Worm (Caenorhabditis elegans) whole organism, L4 larva: ENCODE measurements around the gene F09A5.3.
A peak's percentile ranks its signal among the peaks of the same experiment; 100 is the strongest.

Source experiments
- D1046.2 ChIP-seq: fragments of 200-800 bp; sonication (Bioruptor generic); IDR thresholded peaks from 2 replicates; pipeline ENCODE4 v1.3.6; 2022; ENCODE audit warnings: missing genetic modification characterization, missing compliant biosample characterization
- F10B5.3 ChIP-seq: sonication (generic microtip); optimal IDR thresholded peaks from 2 replicates; lab custom pipeline; 2016; ENCODE audit warnings: mild to moderate bottlenecking, missing genetic modification characterization, missing compliant biosample characterization
- F26F4.8 ChIP-seq: fragments of 200-800 bp; sonication (Bioruptor generic); conservative IDR thresholded peaks from 2 replicates; pipeline ENCODE4 v1.3.6; 2022; ENCODE audit warnings: missing genetic modification characterization, missing compliant biosample characterization
- F37D6.2 ChIP-seq: sonication (generic microtip); optimal IDR thresholded peaks from 2 replicates; lab custom pipeline; 2016; ENCODE audit warnings: mild to moderate bottlenecking, missing genetic modification characterization, missing compliant biosample characterization
- F44E2.7 ChIP-seq: fragments of 200-800 bp; sonication (Bioruptor generic); IDR thresholded peaks from 2 replicates; pipeline ENCODE4 v2.1.2; 2022; ENCODE audit warnings: missing genetic modification characterization, missing compliant biosample characterization
- F49E8.2 ChIP-seq: sonication (generic microtip); optimal IDR thresholded peaks from 2 replicates; lab custom pipeline; 2016; ENCODE audit warnings: missing compliant biosample characterization, mild to moderate bottlenecking, missing genetic modification characterization, borderline replicate concordance
- R02D3.7 ChIP-seq: fragments of 150-350 bp; sonication (generic microtip); optimal IDR thresholded peaks from 3 replicates; lab custom pipeline; 2014; ENCODE audit warnings: missing biosample characterization, missing genetic modification characterization
- T26A8.4 ChIP-seq: fragments of 200-800 bp; sonication (Bioruptor generic); IDR thresholded peaks from 2 replicates; pipeline ENCODE4 v1.3.6; 2022; ENCODE audit warnings: missing genetic modification characterization, missing compliant biosample characterization
- Y105C5A.15 ChIP-seq: fragments of 200-800 bp; sonication (Bioruptor generic); IDR thresholded peaks from 2 replicates; pipeline ENCODE4 v1.3.6; 2022; ENCODE audit warnings: missing genetic modification characterization, missing compliant biosample characterization
- aha-1 ChIP-seq: fragments of 150-350 bp; peaks from one replicate; lab custom pipeline; 2014; ENCODE audit warnings: missing biosample characterization, missing genetic modification characterization
- ama-1 ChIP-seq: fragments of 150-350 bp; optimal IDR thresholded peaks from 2 replicates; lab custom pipeline; 2014; ENCODE audit warnings: inconsistent platforms, mixed read lengths
- ceh-28 ChIP-seq: fragments of 150-350 bp; optimal IDR thresholded peaks from 2 replicates; lab custom pipeline; 2014; ENCODE audit warnings: missing biosample characterization, missing genetic modification reagents, missing genetic modification characterization
- ces-1 ChIP-seq: fragments of 150-350 bp; sonication (generic microtip); optimal IDR thresholded peaks from 4 replicates; lab custom pipeline; 2014; ENCODE audit warnings: missing biosample characterization, missing genetic modification reagents, missing genetic modification characterization
- cey-2 ChIP-seq: sonication (generic microtip); optimal IDR thresholded peaks from 3 replicates; lab custom pipeline; 2017; ENCODE audit warnings: missing genetic modification characterization, mild to moderate bottlenecking, missing compliant biosample characterization, antibody characterized with exemption, borderline replicate concordance; ENCODE audit not compliant: insufficient read depth
- ctbp-1 ChIP-seq: fragments of 200-800 bp; sonication (Bioruptor generic); IDR thresholded peaks from 2 replicates; pipeline ENCODE4 v1.3.6; 2022; ENCODE audit warnings: missing genetic modification reagents, missing genetic modification characterization, missing compliant biosample characterization
- dmd-6 ChIP-seq: fragments of 200-800 bp; sonication (Bioruptor generic); IDR thresholded peaks from 2 replicates; pipeline ENCODE4 v1.3.6; 2022; ENCODE audit warnings: missing genetic modification reagents, missing genetic modification characterization, missing compliant biosample characterization
- dmd-8 ChIP-seq: fragments of 200-800 bp; sonication (Bioruptor generic); IDR thresholded peaks from 2 replicates; pipeline ENCODE4 v1.3.6; 2022; ENCODE audit warnings: missing genetic modification characterization, missing compliant biosample characterization
- duxl-1 ChIP-seq: sonication (generic microtip); optimal IDR thresholded peaks from 2 replicates; lab custom pipeline; 2016; ENCODE audit warnings: mild to moderate bottlenecking, missing genetic modification characterization, moderate library complexity, missing compliant biosample characterization; ENCODE audit not compliant: poor library complexity
- egl-43 ChIP-seq: fragments of 200-800 bp; sonication (Bioruptor generic); IDR thresholded peaks from 2 replicates; pipeline ENCODE4 v1.3.6; 2022; ENCODE audit warnings: missing genetic modification reagents, missing genetic modification characterization, missing compliant biosample characterization
- hmg-1.1 ChIP-seq: fragments of 200-800 bp; sonication (Bioruptor generic); IDR thresholded peaks from 2 replicates; pipeline ENCODE4 v1.3.6; 2022; ENCODE audit warnings: missing genetic modification reagents, missing genetic modification characterization, missing compliant biosample characterization
- jun-1 ChIP-seq: fragments of 150-350 bp; optimal IDR thresholded peaks from 2 replicates; lab custom pipeline; 2014; ENCODE audit warnings: missing biosample characterization, missing genetic modification reagents, missing genetic modification characterization
- lin-39 ChIP-seq: fragments of 150-350 bp; optimal IDR thresholded peaks from 2 replicates; lab custom pipeline; 2014; ENCODE audit warnings: missing biosample characterization, missing genetic modification reagents, missing genetic modification characterization
- lir-3 ChIP-seq: sonication (generic microtip); optimal IDR thresholded peaks from 2 replicates; lab custom pipeline; 2016; ENCODE audit warnings: mild to moderate bottlenecking, missing genetic modification characterization, missing compliant biosample characterization
- lsy-2 ChIP-seq, 2 experiments: fragments of 150-350 bp in 1 of 2; sonication (generic microtip) in 1 of 2; optimal IDR thresholded peaks; 2 replicates each; lab custom pipeline; 2014 to 2017; ENCODE audit warnings: missing biosample characterization in 2 of 2, missing genetic modification characterization in 2 of 2
- mep-1 ChIP-seq: fragments of 150-350 bp; sonication (generic microtip); optimal IDR thresholded peaks from 3 replicates; lab custom pipeline; 2014; ENCODE audit warnings: missing biosample characterization, missing genetic modification characterization
- mes-2 ChIP-seq: sonication (generic microtip); optimal IDR thresholded peaks from 2 replicates; lab custom pipeline; 2016; ENCODE audit warnings: missing genotype, mild to moderate bottlenecking, missing genetic modification characterization, missing compliant biosample characterization; ENCODE audit not compliant: poor library complexity, severe bottlenecking
- mxl-2 ChIP-seq: fragments of 200-800 bp; sonication (Bioruptor generic); conservative IDR thresholded peaks from 2 replicates; pipeline ENCODE4 v1.3.6; 2022; ENCODE audit warnings: missing genetic modification reagents, missing genetic modification characterization, missing compliant biosample characterization
- mxl-3 ChIP-seq: fragments of 200-800 bp; sonication (Bioruptor generic); optimal IDR thresholded peaks from 2 replicates; lab custom pipeline; 2018; ENCODE audit warnings: mild to moderate bottlenecking, missing genetic modification characterization, missing compliant biosample characterization
- nhr-102 ChIP-seq: sonication (generic microtip); optimal IDR thresholded peaks from 2 replicates; lab custom pipeline; 2016; ENCODE audit warnings: mild to moderate bottlenecking, missing genetic modification characterization, moderate library complexity, missing compliant biosample characterization
- nhr-11 ChIP-seq: fragments of 150-350 bp; optimal IDR thresholded peaks from 2 replicates; lab custom pipeline; 2014; ENCODE audit warnings: missing biosample characterization, missing genetic modification characterization
- nhr-111 ChIP-seq: fragments of 200-800 bp; sonication (Bioruptor generic); optimal IDR thresholded peaks from 2 replicates; lab custom pipeline; 2018; ENCODE audit warnings: mild to moderate bottlenecking, missing genetic modification characterization, missing compliant biosample characterization
- nhr-237 ChIP-seq: sonication (generic microtip); optimal IDR thresholded peaks from 2 replicates; lab custom pipeline; 2017; ENCODE audit warnings: missing biosample characterization, missing genetic modification characterization
- nhr-25 ChIP-seq: sonication (generic microtip); optimal IDR thresholded peaks from 2 replicates; lab custom pipeline; 2017; ENCODE audit warnings: missing genetic modification characterization, mild to moderate bottlenecking, missing compliant biosample characterization, antibody characterized with exemption, moderate library complexity, borderline replicate concordance; ENCODE audit not compliant: insufficient read depth
- nhr-28 ChIP-seq: fragments of 150-350 bp; optimal IDR thresholded peaks from 2 replicates; lab custom pipeline; 2014; ENCODE audit warnings: missing biosample characterization, missing genetic modification characterization
- nhr-76 ChIP-seq: fragments of 150-350 bp; optimal IDR thresholded peaks from 2 replicates; lab custom pipeline; 2014; ENCODE audit warnings: missing biosample characterization, missing genetic modification characterization
- nhr-77 ChIP-seq: fragments of 150-350 bp; optimal IDR thresholded peaks from 2 replicates; lab custom pipeline; 2014; ENCODE audit warnings: missing biosample characterization, missing genetic modification characterization
- pha-4 ChIP-seq, 2 experiments: fragments of 150-350 bp in 1 of 2; fragments of 200-800 bp in 1 of 2; sonication (Bioruptor generic) in 1 of 2; IDR thresholded peaks in 1 of 2; optimal IDR thresholded peaks in 1 of 2; 2 replicates each; pipeline versions ENCODE4 v1.3.6 to Lab custom; 2014 to 2022; ENCODE audit warnings: missing genetic modification characterization in 2 of 2, missing genetic modification reagents in 2 of 2, missing biosample characterization in 1 of 2, missing compliant biosample characterization in 1 of 2
- pqm-1 ChIP-seq: sonication (generic microtip); optimal IDR thresholded peaks from 2 replicates; lab custom pipeline; 2017; ENCODE audit warnings: missing biosample characterization, missing genetic modification characterization
- rbr-2 ChIP-seq: sonication (generic microtip); optimal IDR thresholded peaks from 2 replicates; lab custom pipeline; 2016; ENCODE audit warnings: missing genotype, missing genetic modification characterization, missing compliant biosample characterization
- saeg-2 ChIP-seq: fragments of 200-800 bp; sonication (Bioruptor generic); IDR thresholded peaks from 2 replicates; pipeline ENCODE4 v1.3.6; 2022; ENCODE audit warnings: missing genetic modification reagents, missing genetic modification characterization, missing compliant biosample characterization
- skn-1 ChIP-seq: fragments of 150-350 bp; optimal IDR thresholded peaks from 2 replicates; lab custom pipeline; 2014; ENCODE audit warnings: missing biosample characterization, missing genetic modification characterization
- snpc-4 ChIP-seq: fragments of 150-350 bp; optimal IDR thresholded peaks from 2 replicates; lab custom pipeline; 2014; ENCODE audit warnings: missing biosample characterization, missing genetic modification characterization
- spr-1 ChIP-seq: sonication (generic microtip); optimal IDR thresholded peaks from 2 replicates; lab custom pipeline; 2016; ENCODE audit warnings: mild to moderate bottlenecking, missing genetic modification characterization, missing compliant biosample characterization
- spr-3 ChIP-seq: fragments of 200-800 bp; sonication (Bioruptor generic); optimal IDR thresholded peaks from 2 replicates; lab custom pipeline; 2018; ENCODE audit warnings: mild to moderate bottlenecking, missing genetic modification characterization, missing compliant biosample characterization
- unc-130 ChIP-seq: sonication (generic microtip); optimal IDR thresholded peaks from 2 replicates; lab custom pipeline; 2016; ENCODE audit warnings: missing genetic modification reagents, missing genetic modification characterization, missing compliant biosample characterization
- unc-62 ChIP-seq, 3 experiments: fragments of 150-350 bp in 1 of 3; sonication (generic microtip); optimal IDR thresholded peaks in 2 of 3; peaks in 1 of 3; 1 replicate in 1 of 3; 2 replicates in 2 of 3; lab custom pipeline; 2014 to 2017; ENCODE audit warnings: missing biosample characterization in 3 of 3, missing genetic modification characterization in 3 of 3, missing genetic modification reagents in 3 of 3, missing genotype in 1 of 3
- zag-1 ChIP-seq: fragments of 150-350 bp; optimal IDR thresholded peaks from 2 replicates; lab custom pipeline; 2014; ENCODE audit warnings: missing biosample characterization, missing genetic modification characterization
- zip-2 ChIP-seq: fragments of 150-350 bp; optimal IDR thresholded peaks from 2 replicates; lab custom pipeline; 2014; ENCODE audit warnings: missing biosample characterization, missing genetic modification characterization
- ztf-11 ChIP-seq: fragments of 150-350 bp; optimal IDR thresholded peaks from 2 replicates; lab custom pipeline; 2014; ENCODE audit warnings: missing biosample characterization, missing genetic modification characterization

The F09A5.3 gene

ce11 chrX:13144975-13145618 lies 3.7 kb downstream of the F09A5.3 start (continued):
- no peak for TF ChIP-seq skn-1 (tag; lab: Kevin White, UChicago)
- TF ChIP-seq F37D6.2 (tag; lab: Kevin White, UChicago), result peak; percentile 93
- peak; percentile 57 for TF ChIP-seq duxl-1 (tag; lab: Kevin White, UChicago)
- TF ChIP-seq ztf-11 (tag; lab: Kevin White, UChicago), result no peak
- peak; percentile 57; the same call in 1 of the 2 replicates for TF ChIP-seq dmd-8 (GFP tag; lab: Robert Waterston, UW)
- TF ChIP-seq F26F4.8 (GFP tag; lab: Robert Waterston, UW), result no peak
- peak; percentile 98 for TF ChIP-seq mep-1 (tag; lab: Kevin White, UChicago)
- TF ChIP-seq nhr-11 (tag; lab: Kevin White, UChicago), result peak; percentile 88
- peak; percentile 84 for TF ChIP-seq nhr-102
- TF ChIP-seq F44E2.7, result 0 out of 2 replicates have a peak, but pooled peaks have one; percentile 22
- TF ChIP-seq Y105C5A.15, result no peak
- no peak for TF ChIP-seq snpc-4 (tag; lab: Kevin White, UChicago)
- TF ChIP-seq ctbp-1, result peak; percentile 97
- TF ChIP-seq lin-39, result peak; percentile 77
- TF ChIP-seq T26A8.4 (GFP tag; lab: Robert Waterston, UW), result peak; percentile 92
- no peak for TF ChIP-seq R02D3.7
- peak; percentile 88 for TF ChIP-seq spr-1
- no peak for TF ChIP-seq zag-1
- TF ChIP-seq zip-2 (tag; lab: Kevin White, UChicago), result peak; percentile 74
- peak; percentile 96 for TF ChIP-seq dmd-6 (GFP tag; lab: Robert Waterston, UW)
- TF ChIP-seq nhr-77 (tag; lab: Kevin White, UChicago), result peak; percentile 86
- peak; percentile 98 for TF ChIP-seq egl-43 (GFP tag; lab: Robert Waterston, UW)
- TF ChIP-seq D1046.2, result no peak
- TF ChIP-seq cey-2, result peak; percentile 26
- TF ChIP-seq unc-130, result no peak
- TF ChIP-seq unc-62 (GFP tag; optimal IDR thresholded peaks at IDR 0.05 in 1 of 2; lab: Kevin White, UChicago), result peak; percentile 34 to 99
- TF ChIP-seq unc-62 (tag; optimal IDR thresholded peaks at IDR 0.05; lab: Kevin White, UChicago), result no peak
- TF ChIP-seq nhr-76 (tag; lab: Kevin White, UChicago), result peak; percentile 27
- TF ChIP-seq lir-3 (tag; lab: Kevin White, UChicago), result peak; percentile 35
- TF ChIP-seq jun-1 (tag; lab: Kevin White, UChicago), result peak; percentile 87
- TF ChIP-seq saeg-2, result peak; percentile 89
- peak; percentile 89 for TF ChIP-seq mxl-2 (GFP tag; lab: Robert Waterston, UW)
- TF ChIP-seq mes-2, result peak; percentile 80
- TF ChIP-seq pqm-1, result peak; percentile 24
- peak; percentile 69 for TF ChIP-seq ceh-28 (tag; lab: Kevin White, UChicago)
- peak; percentile 90 for TF ChIP-seq pha-4 (GFP tag; IDR thresholded peaks at IDR 0.05; lab: Robert Waterston, UW)
- no peak for TF ChIP-seq pha-4 (tag; optimal IDR thresholded peaks at IDR 0.05; lab: Kevin White, UChicago)
- TF ChIP-seq F10B5.3 (tag; lab: Kevin White, UChicago), result peak; percentile 56
- peak; percentile 82 for TF ChIP-seq spr-3 (GFP tag; lab: Kevin White, UChicago)
- peak; percentile 100 for TF ChIP-seq aha-1 (tag; lab: Kevin White, UChicago)
- TF ChIP-seq F49E8.2 (tag; lab: Kevin White, UChicago), result no peak
- TF ChIP-seq rbr-2 (tag; lab: Kevin White, UChicago), result peak; percentile 97
- TF ChIP-seq mxl-3 (GFP tag; lab: Kevin White, UChicago), result peak; percentile 90
- peak; percentile 96 for TF ChIP-seq hmg-1.1 (GFP tag; lab: Robert Waterston, UW)
- TF ChIP-seq nhr-25 (tag; lab: Kevin White, UChicago), result peak; percentile 79
- peak; percentile 98 for TF ChIP-seq ama-1 (lab: Kevin White, UChicago)
- TF ChIP-seq nhr-28 (tag; lab: Kevin White, UChicago), result peak; percentile 84
- no peak for TF ChIP-seq nhr-111 (GFP tag; lab: Kevin White, UChicago)
- peak; percentile 40 for TF ChIP-seq ces-1
- peak; percentile 4 for TF ChIP-seq nhr-237
- TF ChIP-seq lsy-2 (tag; optimal IDR thresholded peaks at IDR 0.05; lab: Kevin White, UChicago), result peak; percentile 87 to 91
